Worm (Caenorhabditis elegans): ENCODE measurements around the gene srg-11.

DNA sequence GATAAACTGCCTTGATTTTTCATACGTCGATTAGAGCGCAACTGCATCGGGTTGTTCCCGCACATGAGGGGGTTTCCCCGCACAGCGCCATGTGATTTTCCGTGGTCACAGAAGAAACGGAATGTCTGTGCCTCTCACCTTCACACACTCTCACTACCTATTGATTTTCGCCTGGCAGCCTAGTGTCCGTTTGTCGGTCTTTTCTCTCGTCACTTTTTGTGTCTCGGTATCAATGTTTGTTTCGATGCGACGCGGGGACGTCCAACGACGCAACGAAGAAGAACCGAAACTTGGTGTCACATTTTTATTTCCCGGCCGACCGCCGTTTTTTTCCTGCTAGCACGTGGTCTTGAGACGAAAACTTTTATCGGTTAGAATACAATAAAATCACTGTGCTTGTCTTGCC lies 30.4 kb upstream of the srg-11 start:
- TF ChIP-seq egl-43 (GFP tag; IDR thresholded peaks at IDR 0.05) (no peak), nhr-48 (tag; optimal IDR thresholded peaks at IDR 0.05) (peak; percentile 97), daf-12 (tag; optimal IDR thresholded peaks at IDR 0.05) (no peak), mep-1 (tag; optimal IDR thresholded peaks at IDR 0.05) (peak; percentile 96)

Measured in whole organism, L4 larva.